Worm (Caenorhabditis elegans) whole organism, early embryonic: ENCODE data around the gene cpna-2.

Experiments
- B0310.2 ChIP-seq: sonication (generic microtip); optimal IDR thresholded peaks from 2 replicates; lab custom pipeline; 2016; ENCODE audit warnings: mild to moderate bottlenecking, missing genetic modification characterization, missing compliant biosample characterization
- F13C5.2 ChIP-seq: sonication (generic microtip); optimal IDR thresholded peaks from 2 replicates; lab custom pipeline; 2017; ENCODE audit warnings: mild to moderate bottlenecking, missing genetic modification characterization, inconsistent platforms, missing compliant biosample characterization
- aly-1 ChIP-seq: sonication (generic microtip); optimal IDR thresholded peaks from 2 replicates; lab custom pipeline; 2016; ENCODE audit warnings: missing genetic modification characterization, missing compliant biosample characterization
- ama-1 ChIP-seq: fragments of 150-350 bp; optimal IDR thresholded peaks from 2 replicates; lab custom pipeline; 2014
- ceh-13 ChIP-seq: fragments of 200-800 bp; sonication (Bioruptor generic); optimal IDR thresholded peaks from 2 replicates; lab custom pipeline; 2018; ENCODE audit warnings: mild to moderate bottlenecking, missing genetic modification characterization, missing compliant biosample characterization
- ceh-36 ChIP-seq: sonication (generic microtip); optimal IDR thresholded peaks from 2 replicates; lab custom pipeline; 2016; ENCODE audit warnings: missing genetic modification characterization, inconsistent platforms, missing compliant biosample characterization
- ets-7 ChIP-seq: sonication (generic microtip); optimal IDR thresholded peaks from 2 replicates; lab custom pipeline; 2016; ENCODE audit warnings: missing genotype, missing genetic modification characterization, missing compliant biosample characterization
- flt-1 ChIP-seq: fragments of 200-800 bp; sonication (Bioruptor generic); IDR thresholded peaks from 2 replicates; pipeline ENCODE4 v1.3.6; 2022; ENCODE audit warnings: missing genetic modification characterization, missing compliant biosample characterization
- hmbx-1 ChIP-seq: sonication (generic microtip); optimal IDR thresholded peaks from 2 replicates; lab custom pipeline; 2016; ENCODE audit warnings: mild to moderate bottlenecking, missing genetic modification characterization, missing compliant biosample characterization
- hmg-4 ChIP-seq: fragments of 200-800 bp; sonication (Bioruptor generic); optimal IDR thresholded peaks from 2 replicates; lab custom pipeline; 2018; ENCODE audit warnings: mild to moderate bottlenecking, missing genetic modification characterization, missing compliant biosample characterization
- hnd-1 ChIP-seq: sonication (generic microtip); optimal IDR thresholded peaks from 2 replicates; lab custom pipeline; 2016; ENCODE audit warnings: missing genetic modification characterization, missing compliant biosample characterization
- pes-1 ChIP-seq: fragments of 200-800 bp; sonication (Bioruptor generic); IDR thresholded peaks from 2 replicates; pipeline ENCODE4 v1.3.6; 2022; ENCODE audit warnings: missing genetic modification reagents, missing genetic modification characterization, missing compliant biosample characterization
- scrt-1 ChIP-seq: fragments of 200-800 bp; sonication (Bioruptor generic); IDR thresholded peaks from 2 replicates; pipeline ENCODE4 v1.3.6; 2022; ENCODE audit warnings: missing genetic modification characterization, missing compliant biosample characterization
- sea-1 ChIP-seq: fragments of 200-800 bp; sonication (Bioruptor generic); conservative IDR thresholded peaks from 2 replicates; pipeline ENCODE4 v1.3.6; 2022; ENCODE audit warnings: missing genetic modification characterization, missing compliant biosample characterization
- tbx-11 ChIP-seq: fragments of 200-800 bp; sonication (Bioruptor generic); IDR thresholded peaks from 2 replicates; pipeline ENCODE4 v1.3.6; 2022; ENCODE audit warnings: missing genetic modification characterization, missing compliant biosample characterization
- tbx-37 ChIP-seq: fragments of 200-800 bp; sonication (Bioruptor generic); conservative IDR thresholded peaks from 2 replicates; pipeline ENCODE4 v1.3.6; 2022; ENCODE audit warnings: missing genetic modification reagents, missing genetic modification characterization, missing compliant biosample characterization
- tra-4 ChIP-seq: sonication (generic microtip); optimal IDR thresholded peaks from 2 replicates; lab custom pipeline; 2017; ENCODE audit warnings: missing genetic modification characterization, missing compliant biosample characterization

Gene cpna-2

ce11 chrII:7690384-7690783 is 34.3 kb upstream of the cpna-2 start, which contains the start of gene pid-1:
pid-1 (minus strand) TSS chrII:7690556.
- TF ChIP-seq flt-1 (no peak), ets-7 (tag; lab: Kevin White, UChicago) (no peak)

ce11 chrII:7693929-7694328 is 30.8 kb upstream of the cpna-2 start, which contains the start of gene nhx-2:
nhx-2 (minus strand) TSS chrII:7693957.
- TF ChIP-seq ama-1 (lab: Kevin White, UChicago) (no peak), ets-7 (tag; lab: Kevin White, UChicago) (no peak), sea-1 (GFP tag; lab: Robert Waterston, UW) (no peak)

ce11 chrII:7694745-7695144 is 30.0 kb upstream of the cpna-2 start:
- no peak for TF ChIP-seq scrt-1 (GFP tag; lab: Robert Waterston, UW)
- TF ChIP-seq hmg-4: no peak
- TF ChIP-seq ceh-36 (tag; lab: Kevin White, UChicago): no peak
- TF ChIP-seq tbx-11: no peak
- no peak for TF ChIP-seq flt-1
- TF ChIP-seq aly-1 (tag; lab: Kevin White, UChicago): no peak
- TF ChIP-seq ets-7 (tag; lab: Kevin White, UChicago): no peak
- no peak for TF ChIP-seq tra-4 (tag; lab: Kevin White, UChicago)
- TF ChIP-seq pes-1 (GFP tag; lab: Robert Waterston, UW): no peak
- no peak for TF ChIP-seq tbx-37 (GFP tag; lab: Robert Waterston, UW)

- TF ChIP-seq hnd-1 (tag; lab: Kevin White, UChicago) (no peak), tra-4 (tag; lab: Kevin White, UChicago) (no peak), ceh-36 (tag; lab: Kevin White, UChicago) (no peak), sea-1 (GFP tag; lab: Robert Waterston, UW) (no peak), ets-7 (tag; lab: Kevin White, UChicago) (no peak), hmbx-1 (no peak), scrt-1 (GFP tag; lab: Robert Waterston, UW) (no peak), ama-1 (lab: Kevin White, UChicago) (no peak), ceh-13 (GFP tag; lab: Kevin White, UChicago) (no peak)
These were observed 29.1 kb upstream of the cpna-2 start for ce11 chrII:7695636-7696035.

- TF ChIP-seq B0310.2 (tag; lab: Kevin White, UChicago) (no peak), hmg-4 (no peak), tra-4 (tag; lab: Kevin White, UChicago) (no peak), ets-7 (tag; lab: Kevin White, UChicago) (no peak), ceh-13 (GFP tag; lab: Kevin White, UChicago) (no peak), aly-1 (tag; lab: Kevin White, UChicago) (no peak), flt-1 (no peak), scrt-1 (GFP tag; lab: Robert Waterston, UW) (no peak), hnd-1 (tag; lab: Kevin White, UChicago) (no peak), ceh-36 (tag; lab: Kevin White, UChicago) (no peak), sea-1 (GFP tag; lab: Robert Waterston, UW) (no peak), ama-1 (lab: Kevin White, UChicago) (no peak), tbx-11 (no peak), F13C5.2 (no peak), tbx-37 (GFP tag; lab: Robert Waterston, UW) (no peak), hmbx-1 (no peak), pes-1 (GFP tag; lab: Robert Waterston, UW) (no peak)
These were observed 27.5 kb upstream of the cpna-2 start for ce11 chrII:7697156-7697555.

- TF ChIP-seq ets-7 (tag; lab: Kevin White, UChicago) (no peak), ceh-36 (tag; lab: Kevin White, UChicago) (no peak), tbx-11 (no peak), hmbx-1 (no peak)
These were observed 26.3 kb upstream of the cpna-2 start, which contains the start of gene B0495.5 for ce11 chrII:7698406-7698805. B0495.5 (minus strand) TSS chrII:7698506.

ce11 chrII:7699009-7699408 is 25.7 kb upstream of the cpna-2 start, which contains the start of the genes moa-2 and cdk-11.1:
moa-2 (minus strand) TSS chrII:7699033.
cdk-11.1 (plus strand) TSS chrII:7699235.
- TF ChIP-seq ceh-36 (tag; lab: Kevin White, UChicago) (no peak), hmg-4 (no peak), aly-1 (tag; lab: Kevin White, UChicago) (no peak), F13C5.2 (no peak), hnd-1 (tag; lab: Kevin White, UChicago) (no peak), ets-7 (tag; lab: Kevin White, UChicago) (no peak), sea-1 (GFP tag; lab: Robert Waterston, UW) (no peak), flt-1 (no peak), B0310.2 (tag; lab: Kevin White, UChicago) (no peak), tbx-37 (GFP tag; lab: Robert Waterston, UW) (no peak), ceh-13 (GFP tag; lab: Kevin White, UChicago) (no peak), tbx-11 (no peak), ama-1 (lab: Kevin White, UChicago) (no peak), scrt-1 (GFP tag; lab: Robert Waterston, UW) (no peak), tra-4 (tag; lab: Kevin White, UChicago) (no peak)

- TF ChIP-seq ceh-13 (GFP tag; lab: Kevin White, UChicago): no peak
- no peak for TF ChIP-seq tbx-11
- TF ChIP-seq B0310.2 (tag; lab: Kevin White, UChicago): no peak
- TF ChIP-seq hmg-4: no peak
- TF ChIP-seq flt-1: no peak
- no peak for TF ChIP-seq sea-1 (GFP tag; lab: Robert Waterston, UW)
- no peak for TF ChIP-seq ama-1 (lab: Kevin White, UChicago)
- no peak for TF ChIP-seq F13C5.2
- no peak for TF ChIP-seq hnd-1 (tag; lab: Kevin White, UChicago)
- TF ChIP-seq ets-7 (tag; lab: Kevin White, UChicago): no peak
These were observed 20.3 kb upstream of the cpna-2 start for ce11 chrII:7704387-7704786.
